Fruit fly (Drosophila melanogaster) whole organism, embryonic: ENCODE measurements around the gene CG10341.

Experiments
- Adf1 ChIP-seq: fragments of 200-800 bp; sonication (Bioruptor generic); IDR thresholded peaks from 2 replicates; pipeline ENCODE4 v1.3.6; 2022; ENCODE audit warnings: missing biosample characterization, missing genetic modification characterization
- Antp ChIP-seq: fragments of 200-800 bp; sonication (Bioruptor generic); optimal IDR thresholded peaks from 3 replicates; lab custom pipeline; 2016; ENCODE audit warnings: missing biosample characterization, missing genetic modification characterization
- CG10321 ChIP-seq: fragments of 200-800 bp; sonication (Bioruptor generic); IDR thresholded peaks from 2 replicates; pipeline ENCODE4 v1.3.6; 2022; ENCODE audit warnings: missing biosample characterization, missing genetic modification characterization
- CG11085 ChIP-seq: fragments of 200-800 bp; sonication (Bioruptor generic); IDR thresholded peaks from 2 replicates; pipeline ENCODE4 v1.3.6; 2022; ENCODE audit warnings: missing biosample characterization, missing genetic modification characterization
- CG11456 ChIP-seq: fragments of 200-800 bp; sonication (Bioruptor generic); IDR thresholded peaks from 3 replicates; pipeline ENCODE4 v1.3.6; 2022; ENCODE audit warnings: missing biosample characterization, missing genetic modification characterization
- CG12104 ChIP-seq: fragments of 200-800 bp; sonication (Bioruptor generic); optimal IDR thresholded peaks from 3 replicates; lab custom pipeline; 2016; ENCODE audit warnings: missing biosample characterization, missing genetic modification characterization
- CG13775 ChIP-seq: fragments of 200-800 bp; sonication (Bioruptor generic); optimal IDR thresholded peaks from 3 replicates; lab custom pipeline; 2017; ENCODE audit warnings: missing biosample characterization, mild to moderate bottlenecking, missing genetic modification characterization
- CG16813 ChIP-seq: fragments of 200-800 bp; sonication (Bioruptor generic); IDR thresholded peaks from 3 replicates; pipeline ENCODE4 v1.3.6; 2022; ENCODE audit warnings: missing biosample characterization, missing genetic modification characterization; ENCODE audit not compliant: partially characterized antibody
- CG16863 ChIP-seq: fragments of 200-800 bp; sonication (Bioruptor generic); optimal IDR thresholded peaks from 3 replicates; lab custom pipeline; 2016; ENCODE audit warnings: missing biosample characterization, missing genetic modification characterization
- CG18619 ChIP-seq: fragments of 200-800 bp; sonication (Bioruptor generic); optimal IDR thresholded peaks from 3 replicates; lab custom pipeline; 2017; ENCODE audit warnings: missing biosample characterization, mild to moderate bottlenecking, missing genetic modification characterization
- CG2202 ChIP-seq: fragments of 200-800 bp; sonication (Bioruptor generic); optimal IDR thresholded peaks from 2 replicates; lab custom pipeline; 2018; ENCODE audit warnings: missing biosample characterization, mild to moderate bottlenecking, missing genetic modification characterization
- CG31224 ChIP-seq: fragments of 200-800 bp; sonication (Bioruptor generic); IDR thresholded peaks from 2 replicates; pipeline ENCODE4 v1.3.6; 2022; ENCODE audit warnings: missing biosample characterization, missing genetic modification characterization
- CG3726 ChIP-seq: fragments of 200-800 bp; sonication (Bioruptor generic); IDR thresholded peaks from 3 replicates; pipeline ENCODE4, ENCODE4 v1.3.6; 2022; ENCODE audit warnings: missing biosample characterization, missing genetic modification characterization
- CG5180 ChIP-seq: fragments of 200-800 bp; sonication (Bioruptor generic); optimal IDR thresholded peaks from 3 replicates; lab custom pipeline; 2017; ENCODE audit warnings: missing biosample characterization, missing genetic modification characterization, mild to moderate bottlenecking, moderate library complexity, missing genetic modification reagents
- CG6654 ChIP-seq: fragments of 200-800 bp; sonication (Bioruptor generic); optimal IDR thresholded peaks from 2 replicates; lab custom pipeline; 2017; ENCODE audit warnings: missing biosample characterization, mild to moderate bottlenecking, missing genetic modification characterization
- CG9437 ChIP-seq: fragments of 200-800 bp; sonication (Bioruptor generic); optimal IDR thresholded peaks from 2 replicates; lab custom pipeline; 2018; ENCODE audit warnings: missing biosample characterization, mild to moderate bottlenecking, missing genetic modification characterization
- CG9727 ChIP-seq: fragments of 200-800 bp; sonication (Bioruptor generic); optimal IDR thresholded peaks from 3 replicates; lab custom pipeline; 2017; ENCODE audit warnings: missing biosample characterization, mild to moderate bottlenecking, missing genetic modification characterization
- CG9932 ChIP-seq: fragments of 200-800 bp; sonication (Bioruptor generic); IDR thresholded peaks from 2 replicates; pipeline ENCODE4 v1.3.6; 2022; ENCODE audit warnings: missing biosample characterization, missing genetic modification characterization
- CoRest ChIP-seq: fragments of 200-800 bp; sonication (Bioruptor generic); optimal IDR thresholded peaks from 3 replicates; lab custom pipeline; 2018; ENCODE audit warnings: missing biosample characterization, mild to moderate bottlenecking, missing genetic modification characterization, moderate library complexity
- Fer1 ChIP-seq: fragments of 200-800 bp; sonication (Bioruptor generic); optimal IDR thresholded peaks from 2 replicates; lab custom pipeline; 2017; ENCODE audit warnings: missing biosample characterization, mild to moderate bottlenecking, missing genetic modification characterization
- Hr78 ChIP-seq, 2 experiments: fragments of 200-800 bp in 1 of 2; fragments of >200 bp in 1 of 2; sonication (Bioruptor generic) in 1 of 2; optimal IDR thresholded peaks; 2 replicates each; lab custom pipeline; 2017 to 2019; ENCODE audit warnings: missing biosample characterization in 2 of 2, missing genetic modification characterization in 2 of 2, mild to moderate bottlenecking in 1 of 2, moderate library complexity in 1 of 2
- Lpt ChIP-seq: fragments of >200 bp; optimal IDR thresholded peaks from 2 replicates; lab custom pipeline; 2018; ENCODE audit warnings: missing biosample characterization, missing genetic modification characterization
- Nf-YB ChIP-seq: fragments of 200-800 bp; sonication (Bioruptor generic); optimal IDR thresholded peaks from 3 replicates; lab custom pipeline; 2019; ENCODE audit warnings: missing biosample characterization, mild to moderate bottlenecking, missing genetic modification characterization, moderate library complexity
- NfI ChIP-seq: fragments of 200-800 bp; sonication (Bioruptor generic); optimal IDR thresholded peaks from 3 replicates; lab custom pipeline; 2018; ENCODE audit warnings: missing biosample characterization, mild to moderate bottlenecking, missing genetic modification characterization, moderate library complexity
- Ptx1 ChIP-seq: fragments of 200-800 bp; sonication (Bioruptor generic); IDR thresholded peaks from 2 replicates; pipeline ENCODE4 v1.3.6; 2022; ENCODE audit warnings: missing biosample characterization, missing genetic modification characterization
- Rfx ChIP-seq: fragments of 200-800 bp; sonication (Bioruptor generic); IDR thresholded peaks from 2 replicates; pipeline ENCODE4 v1.3.6; 2022; ENCODE audit warnings: missing biosample characterization, missing genetic modification characterization
- Sry-β ChIP-seq: fragments of 200-800 bp; sonication (Bioruptor generic); optimal IDR thresholded peaks from 2 replicates; lab custom pipeline; 2018; ENCODE audit warnings: missing biosample characterization, mild to moderate bottlenecking, missing genetic modification characterization, moderate library complexity
- Trl ChIP-seq, 3 experiments: fragments of >200 bp in 2 of 3; fragments of 200-800 bp in 1 of 3; sonication (Bioruptor generic) in 1 of 3; optimal IDR thresholded peaks; 2 replicates in 1 of 3; 3 replicates in 2 of 3; lab custom pipeline; 2016 to 2017; ENCODE audit warnings: missing biosample characterization in 1 of 3, missing genetic modification characterization in 1 of 3
- hbn ChIP-seq: fragments of 200-800 bp; sonication (Bioruptor generic); IDR thresholded peaks from 2 replicates; pipeline ENCODE4 v1.3.6; 2022; ENCODE audit warnings: missing biosample characterization, missing genetic modification characterization; ENCODE audit not compliant: partially characterized antibody
- her ChIP-seq: fragments of 200-800 bp; sonication (Bioruptor generic); optimal IDR thresholded peaks from 2 replicates; lab custom pipeline; 2016; ENCODE audit warnings: missing biosample characterization, missing genetic modification characterization
- inv ChIP-seq: fragments of 200-800 bp; sonication (Bioruptor generic); IDR thresholded peaks from 2 replicates; pipeline ENCODE4 v1.3.6; 2022; ENCODE audit warnings: missing biosample characterization, missing genetic modification characterization; ENCODE audit not compliant: partially characterized antibody
- kay ChIP-seq: fragments of 200-800 bp; sonication (Bioruptor generic); optimal IDR thresholded peaks from 2 replicates; lab custom pipeline; 2016; ENCODE audit warnings: missing biosample characterization, missing genetic modification characterization
- lilli ChIP-seq: fragments of 200-800 bp; sonication (Bioruptor generic); optimal IDR thresholded peaks from 3 replicates; lab custom pipeline; 2016; ENCODE audit warnings: missing biosample characterization, missing genetic modification characterization
- lmd ChIP-seq: fragments of 200-800 bp; sonication (Bioruptor generic); IDR thresholded peaks from 2 replicates; pipeline ENCODE4 v1.3.6; 2022; ENCODE audit warnings: missing biosample characterization, missing genetic modification characterization
- odd ChIP-seq: fragments of 200-800 bp; sonication (Bioruptor generic); optimal IDR thresholded peaks from 2 replicates; lab custom pipeline; 2017; ENCODE audit warnings: missing biosample characterization, mild to moderate bottlenecking, missing genetic modification characterization
- otp ChIP-seq: fragments of 200-800 bp; sonication (Bioruptor generic); IDR thresholded peaks from 3 replicates; pipeline ENCODE4, ENCODE4 v1.3.6; 2022; ENCODE audit warnings: missing biosample characterization, missing genetic modification characterization
- pfk ChIP-seq: fragments of 200-800 bp; sonication (Bioruptor generic); optimal IDR thresholded peaks from 2 replicates; lab custom pipeline; 2018; ENCODE audit warnings: missing biosample characterization, mild to moderate bottlenecking, missing genetic modification characterization, moderate library complexity
- repo ChIP-seq: fragments of 200-800 bp; sonication (Bioruptor generic); optimal IDR thresholded peaks from 2 replicates; lab custom pipeline; 2016; ENCODE audit warnings: missing biosample characterization, missing genetic modification characterization
- ro ChIP-seq: fragments of 200-800 bp; sonication (Bioruptor generic); IDR thresholded peaks from 2 replicates; pipeline ENCODE4 v1.3.6; 2022; ENCODE audit warnings: missing biosample characterization, missing genetic modification characterization
- row ChIP-seq: fragments of 200-800 bp; sonication (Bioruptor generic); IDR thresholded peaks from 3 replicates; pipeline ENCODE4 v1.3.6; 2022; ENCODE audit warnings: missing biosample characterization, missing genetic modification characterization
- scrt ChIP-seq: fragments of 200-800 bp; sonication (Bioruptor generic); optimal IDR thresholded peaks from 2 replicates; lab custom pipeline; 2018; ENCODE audit warnings: missing biosample characterization, mild to moderate bottlenecking, missing genetic modification characterization, moderate library complexity
- sisA ChIP-seq: fragments of 200-800 bp; sonication (Bioruptor generic); IDR thresholded peaks from 2 replicates; pipeline ENCODE4 v1.3.6; 2022; ENCODE audit warnings: missing biosample characterization, missing genetic modification characterization
- slbo ChIP-seq: fragments of 200-800 bp; sonication (Bioruptor generic); IDR thresholded peaks from 2 replicates; pipeline ENCODE4 v1.3.6; 2022; ENCODE audit warnings: missing biosample characterization, missing genetic modification characterization
- tgo ChIP-seq: fragments of 200-800 bp; sonication (Bioruptor generic); IDR thresholded peaks from 3 replicates; pipeline ENCODE4 v1.3.6; 2022; ENCODE audit warnings: missing biosample characterization, missing genetic modification characterization
- tna ChIP-seq: fragments of 200-800 bp; sonication (Bioruptor generic); IDR thresholded peaks from 2 replicates; pipeline ENCODE4 v1.3.6; 2022; ENCODE audit warnings: missing biosample characterization, missing genetic modification characterization; ENCODE audit not compliant: partially characterized antibody
- tx ChIP-seq: fragments of 200-800 bp; sonication (Bioruptor generic); optimal IDR thresholded peaks from 2 replicates; lab custom pipeline; 2016; ENCODE audit warnings: missing biosample characterization, missing genetic modification characterization
- vvl ChIP-seq: fragments of 200-800 bp; sonication (Bioruptor generic); IDR thresholded peaks from 2 replicates; pipeline ENCODE4 v1.3.6; 2022; ENCODE audit warnings: missing biosample characterization, missing genetic modification characterization
- z ChIP-seq: fragments of 200-800 bp; sonication (Bioruptor generic); IDR thresholded peaks from 3 replicates; pipeline ENCODE4 v1.3.6; 2022; ENCODE audit warnings: missing biosample characterization, missing genetic modification characterization
- zfh2 ChIP-seq: fragments of 200-800 bp; sonication (Bioruptor generic); optimal IDR thresholded peaks from 2 replicates; lab custom pipeline; 2016; ENCODE audit warnings: missing biosample characterization, missing genetic modification characterization

CG10341 gene

dm6 chr2L:18677910-18678639, 20.4 kb upstream of the CG10341 start (continued):
- no peak for TF ChIP-seq her
- no peak for TF ChIP-seq odd
- TF ChIP-seq CG5180 (GFP tag; lab: Kevin White, UChicago): no peak
- peak; percentile 9 for TF ChIP-seq CG18619
- TF ChIP-seq CG9727 (GFP tag; lab: Kevin White, UChicago): peak; percentile 22
- TF ChIP-seq CG12104 (GFP tag; lab: Kevin White, UChicago): peak; percentile 5
- TF ChIP-seq ro (GFP tag; lab: Robert Waterston, UW): no peak
- no peak for TF ChIP-seq zfh2 (GFP tag; lab: Kevin White, UChicago)
- peak; percentile 50; the same call in 2 of the 3 replicates for TF ChIP-seq row (GFP tag; lab: Robert Waterston, UW)
- TF ChIP-seq Trl (optimal IDR thresholded peaks at IDR 0.05; lab: Kevin White, UChicago): no peak
- no peak for TF ChIP-seq Trl (GFP tag; optimal IDR thresholded peaks at IDR 0.05; lab: Kevin White, UChicago)
- TF ChIP-seq otp (GFP tag; lab: Robert Waterston, UW): 0 out of 3 replicates have a peak, but pooled peaks have one; percentile 4
- 0 out of 2 replicates have a peak, but pooled peaks have one; percentile 29 for TF ChIP-seq Rfx
- TF ChIP-seq CG2202: no peak
- no peak for TF ChIP-seq scrt
- no peak for TF ChIP-seq Antp
- TF ChIP-seq z (GFP tag; lab: Robert Waterston, UW): no peak
- no peak for TF ChIP-seq kay (GFP tag; lab: Kevin White, UChicago)
- TF ChIP-seq CG11456: 0 out of 3 replicates have a peak, but pooled peaks have one; percentile 38
- no peak for TF ChIP-seq Hr78 (GFP tag; optimal IDR thresholded peaks at IDR 0.05; lab: Kevin White, UChicago)
- TF ChIP-seq tgo (GFP tag; lab: Robert Waterston, UW): no peak
- no peak for TF ChIP-seq Nf-YB (GFP tag; lab: Kevin White, UChicago)
- no peak for TF ChIP-seq CG11085 (GFP tag; lab: Robert Waterston, UW)
- peak; percentile 31 for TF ChIP-seq slbo (GFP tag; lab: Robert Waterston, UW)
- peak; percentile 48 for TF ChIP-seq CG9437
- 0 out of 2 replicates have a peak, but pooled peaks have one; percentile 23 for TF ChIP-seq CG9932 (GFP tag; lab: Robert Waterston, UW)
- TF ChIP-seq hbn: no peak
- TF ChIP-seq NfI (GFP tag; lab: Kevin White, UChicago): peak; percentile 33
- no peak for TF ChIP-seq inv
- TF ChIP-seq CG3726 (GFP tag; lab: Robert Waterston, UW): 0 out of 3 replicates have a peak, but pooled peaks have one; percentile 8
- TF ChIP-seq Ptx1 (GFP tag; lab: Robert Waterston, UW): peak; percentile 43; the same call in 1 of the 2 replicates
- no peak for TF ChIP-seq sisA
- no peak for TF ChIP-seq Adf1 (GFP tag; lab: Robert Waterston, UW)
- peak; percentile 42 for TF ChIP-seq Fer1 (GFP tag; lab: Kevin White, UChicago)
- TF ChIP-seq tx (GFP tag; lab: Kevin White, UChicago): no peak
- no peak for TF ChIP-seq pfk
- 0 out of 2 replicates have a peak, but pooled peaks have one; percentile 6 for TF ChIP-seq vvl
- no peak for TF ChIP-seq CG31224 (GFP tag; lab: Robert Waterston, UW)
- TF ChIP-seq CG16813 (GFP tag; lab: Robert Waterston, UW): no peak
- no peak for TF ChIP-seq tna (GFP tag; lab: Robert Waterston, UW)
- no peak for TF ChIP-seq CG16863 (GFP tag; lab: Kevin White, UChicago)
- TF ChIP-seq CG13775 (GFP tag; lab: Kevin White, UChicago): no peak
- TF ChIP-seq CG10321 (GFP tag; lab: Robert Waterston, UW): no peak
- no peak for TF ChIP-seq Lpt (GFP tag; lab: Kevin White, UChicago)
- peak; percentile 20 for TF ChIP-seq lilli
- TF ChIP-seq Sry-β: no peak
- no peak for TF ChIP-seq repo (GFP tag; lab: Kevin White, UChicago)
- peak; percentile 7; the same call in 1 of the 2 replicates for TF ChIP-seq lmd (GFP tag; lab: Robert Waterston, UW)
- TF ChIP-seq CoRest: peak; percentile 49
- peak; percentile 4 for TF ChIP-seq CG6654 (GFP tag; lab: Kevin White, UChicago)
